Worm (Caenorhabditis elegans): ENCODE data around the gene F56H9.9.

ce11 chrV:12663386-12663785 is 39.1 kb upstream of the F56H9.9 start:
- no peak for TF ChIP-seq ceh-9 (tag; optimal IDR thresholded peaks at IDR 0.05)
- TF ChIP-seq sox-4 (tag; optimal IDR thresholded peaks at IDR 0.05) = no peak
- TF ChIP-seq unc-86 (tag; optimal IDR thresholded peaks at IDR 0.05) = no peak
- no peak for TF ChIP-seq ceh-2 (tag; optimal IDR thresholded peaks at IDR 0.05)
